Worm (Caenorhabditis elegans) whole organism, L4 larva: ENCODE results near the gene pkc-3.

Source experiments
- F26F4.8 ChIP-seq: fragments of 200-800 bp; sonication (Bioruptor generic); conservative IDR thresholded peaks from 2 replicates; pipeline ENCODE4 v1.3.6; 2022; ENCODE audit warnings: missing genetic modification characterization, missing compliant biosample characterization
- F37D6.2 ChIP-seq: sonication (generic microtip); optimal IDR thresholded peaks from 2 replicates; lab custom pipeline; 2016; ENCODE audit warnings: mild to moderate bottlenecking, missing genetic modification characterization, missing compliant biosample characterization
- Y105C5A.15 ChIP-seq: fragments of 200-800 bp; sonication (Bioruptor generic); IDR thresholded peaks from 2 replicates; pipeline ENCODE4 v1.3.6; 2022; ENCODE audit warnings: missing genetic modification characterization, missing compliant biosample characterization
- Y48G9A.11 ChIP-seq: fragments of 200-800 bp; sonication (Bioruptor generic); IDR thresholded peaks from 2 replicates; pipeline ENCODE4 v1.3.6; 2022; ENCODE audit warnings: missing genetic modification reagents, missing genetic modification characterization, missing compliant biosample characterization
- ZK337.2 ChIP-seq: fragments of 200-800 bp; sonication (Bioruptor generic); IDR thresholded peaks from 2 replicates; pipeline ENCODE4 v1.3.6; 2022; ENCODE audit warnings: missing genetic modification reagents, missing genetic modification characterization, missing compliant biosample characterization
- ZK546.5 ChIP-seq, 2 experiments: sonication (generic microtip); optimal IDR thresholded peaks; 2 replicates each; lab custom pipeline; 2017; ENCODE audit warnings: missing biosample characterization in 2 of 2, missing genetic modification characterization in 2 of 2
- aha-1 ChIP-seq: fragments of 150-350 bp; peaks from one replicate; lab custom pipeline; 2014; ENCODE audit warnings: missing biosample characterization, missing genetic modification characterization
- ceh-32 ChIP-seq: sonication (generic microtip); optimal IDR thresholded peaks from 2 replicates; lab custom pipeline; 2016; ENCODE audit warnings: mild to moderate bottlenecking, missing genetic modification characterization, missing compliant biosample characterization; ENCODE audit not compliant: poor library complexity
- ceh-44 ChIP-seq: fragments of 200-800 bp; sonication (Bioruptor generic); IDR thresholded peaks from 2 replicates; pipeline ENCODE4 v1.3.6; 2022; ENCODE audit warnings: missing genetic modification reagents, missing genetic modification characterization, missing compliant biosample characterization
- ceh-62 ChIP-seq: sonication (generic microtip); optimal IDR thresholded peaks from 2 replicates; lab custom pipeline; 2017; ENCODE audit warnings: missing biosample characterization, missing genetic modification characterization
- ceh-82 ChIP-seq: sonication (generic microtip); optimal IDR thresholded peaks from 2 replicates; lab custom pipeline; 2017; ENCODE audit warnings: missing biosample characterization, missing genetic modification characterization
- ctbp-1 ChIP-seq: fragments of 200-800 bp; sonication (Bioruptor generic); IDR thresholded peaks from 2 replicates; pipeline ENCODE4 v1.3.6; 2022; ENCODE audit warnings: missing genetic modification reagents, missing genetic modification characterization, missing compliant biosample characterization
- daf-12 ChIP-seq: fragments of 150-350 bp; optimal IDR thresholded peaks from 2 replicates; lab custom pipeline; 2014; ENCODE audit warnings: missing biosample characterization, missing genetic modification reagents, missing genetic modification characterization
- daf-19 ChIP-seq: fragments of 200-800 bp; sonication (Bioruptor generic); conservative IDR thresholded peaks from 2 replicates; pipeline ENCODE4 v1.3.6; 2022; ENCODE audit warnings: missing genetic modification characterization, missing compliant biosample characterization
- dmd-6 ChIP-seq: fragments of 200-800 bp; sonication (Bioruptor generic); IDR thresholded peaks from 2 replicates; pipeline ENCODE4 v1.3.6; 2022; ENCODE audit warnings: missing genetic modification reagents, missing genetic modification characterization, missing compliant biosample characterization
- dmd-8 ChIP-seq: fragments of 200-800 bp; sonication (Bioruptor generic); IDR thresholded peaks from 2 replicates; pipeline ENCODE4 v1.3.6; 2022; ENCODE audit warnings: missing genetic modification characterization, missing compliant biosample characterization
- dpl-1 ChIP-seq: fragments of 150-350 bp; optimal IDR thresholded peaks from 2 replicates; lab custom pipeline; 2014; ENCODE audit warnings: missing biosample characterization, missing genetic modification reagents, missing genetic modification characterization
- hif-1 ChIP-seq, 2 experiments: sonication (generic microtip); optimal IDR thresholded peaks; 2 replicates each; lab custom pipeline; 2016 to 2017; ENCODE audit warnings: missing compliant biosample characterization in 2 of 2, missing genetic modification characterization in 2 of 2, missing genetic modification reagents in 2 of 2, missing genotype in 2 of 2, mild to moderate bottlenecking in 1 of 2
- hlh-30 ChIP-seq: sonication (generic microtip); optimal IDR thresholded peaks from 2 replicates; lab custom pipeline; 2017; ENCODE audit warnings: antibody characterized with exemption, mild to moderate bottlenecking, missing genetic modification characterization, missing compliant biosample characterization; ENCODE audit not compliant: insufficient read depth
- jun-1 ChIP-seq: fragments of 150-350 bp; optimal IDR thresholded peaks from 2 replicates; lab custom pipeline; 2014; ENCODE audit warnings: missing biosample characterization, missing genetic modification reagents, missing genetic modification characterization
- lin-1 ChIP-seq: fragments of 200-800 bp; sonication (Bioruptor generic); IDR thresholded peaks from 2 replicates; pipeline ENCODE4 v1.3.6; 2022; ENCODE audit warnings: missing genetic modification reagents, missing genetic modification characterization, missing compliant biosample characterization
- madf-5 ChIP-seq, 2 experiments: fragments of 200-800 bp; sonication (Bioruptor generic); IDR thresholded peaks; 2 replicates each; pipeline ENCODE4 v1.3.6; 2022; ENCODE audit warnings: missing compliant biosample characterization in 2 of 2, missing genetic modification characterization in 2 of 2
- mdt-29 ChIP-seq: fragments of 200-800 bp; sonication (Bioruptor generic); IDR thresholded peaks from 2 replicates; pipeline ENCODE4 v1.3.6; 2022; ENCODE audit warnings: missing genetic modification reagents, missing genetic modification characterization, missing compliant biosample characterization
- mep-1 ChIP-seq: fragments of 150-350 bp; sonication (generic microtip); optimal IDR thresholded peaks from 3 replicates; lab custom pipeline; 2014; ENCODE audit warnings: missing biosample characterization, missing genetic modification characterization
- mes-2 ChIP-seq: sonication (generic microtip); optimal IDR thresholded peaks from 2 replicates; lab custom pipeline; 2016; ENCODE audit warnings: missing genotype, mild to moderate bottlenecking, missing genetic modification characterization, missing compliant biosample characterization; ENCODE audit not compliant: poor library complexity, severe bottlenecking
- nhr-10 ChIP-seq: fragments of 150-350 bp; optimal IDR thresholded peaks from 2 replicates; lab custom pipeline; 2014; ENCODE audit warnings: missing biosample characterization, missing genetic modification characterization
- nhr-102 ChIP-seq: sonication (generic microtip); optimal IDR thresholded peaks from 2 replicates; lab custom pipeline; 2016; ENCODE audit warnings: mild to moderate bottlenecking, missing genetic modification characterization, moderate library complexity, missing compliant biosample characterization
- nhr-237 ChIP-seq: sonication (generic microtip); optimal IDR thresholded peaks from 2 replicates; lab custom pipeline; 2017; ENCODE audit warnings: missing biosample characterization, missing genetic modification characterization
- nhr-28 ChIP-seq: fragments of 150-350 bp; optimal IDR thresholded peaks from 2 replicates; lab custom pipeline; 2014; ENCODE audit warnings: missing biosample characterization, missing genetic modification characterization
- nhr-41 ChIP-seq: fragments of 200-800 bp; sonication (Bioruptor generic); IDR thresholded peaks from 2 replicates; pipeline ENCODE4 v1.3.6; 2022; ENCODE audit warnings: missing genetic modification reagents, missing genetic modification characterization, missing compliant biosample characterization
- nhr-48 ChIP-seq: sonication (generic microtip); optimal IDR thresholded peaks from 2 replicates; lab custom pipeline; 2016; ENCODE audit warnings: mild to moderate bottlenecking, missing genetic modification characterization, missing compliant biosample characterization
- nhr-76 ChIP-seq: fragments of 150-350 bp; optimal IDR thresholded peaks from 2 replicates; lab custom pipeline; 2014; ENCODE audit warnings: missing biosample characterization, missing genetic modification characterization
- nhr-77 ChIP-seq: fragments of 150-350 bp; optimal IDR thresholded peaks from 2 replicates; lab custom pipeline; 2014; ENCODE audit warnings: missing biosample characterization, missing genetic modification characterization
- pha-4 ChIP-seq, 2 experiments: fragments of 150-350 bp in 1 of 2; fragments of 200-800 bp in 1 of 2; sonication (Bioruptor generic) in 1 of 2; IDR thresholded peaks in 1 of 2; optimal IDR thresholded peaks in 1 of 2; 2 replicates each; pipeline versions ENCODE4 v1.3.6 to Lab custom; 2014 to 2022; ENCODE audit warnings: missing genetic modification characterization in 2 of 2, missing genetic modification reagents in 2 of 2, missing biosample characterization in 1 of 2, missing compliant biosample characterization in 1 of 2
- pqm-1 ChIP-seq: sonication (generic microtip); optimal IDR thresholded peaks from 2 replicates; lab custom pipeline; 2017; ENCODE audit warnings: missing biosample characterization, missing genetic modification characterization
- rbr-2 ChIP-seq: sonication (generic microtip); optimal IDR thresholded peaks from 2 replicates; lab custom pipeline; 2016; ENCODE audit warnings: missing genotype, missing genetic modification characterization, missing compliant biosample characterization
- saeg-2 ChIP-seq: fragments of 200-800 bp; sonication (Bioruptor generic); IDR thresholded peaks from 2 replicates; pipeline ENCODE4 v1.3.6; 2022; ENCODE audit warnings: missing genetic modification reagents, missing genetic modification characterization, missing compliant biosample characterization
- sdz-12 ChIP-seq: fragments of 200-800 bp; sonication (Bioruptor generic); optimal IDR thresholded peaks from 2 replicates; lab custom pipeline; 2018; ENCODE audit warnings: mild to moderate bottlenecking, missing genetic modification characterization, missing compliant biosample characterization
- snpc-1.2 ChIP-seq: fragments of 200-800 bp; sonication (Bioruptor generic); IDR thresholded peaks from 2 replicates; pipeline ENCODE4 v1.3.6; 2022; ENCODE audit warnings: missing genetic modification reagents, missing genetic modification characterization, missing compliant biosample characterization
- snpc-4 ChIP-seq: fragments of 150-350 bp; optimal IDR thresholded peaks from 2 replicates; lab custom pipeline; 2014; ENCODE audit warnings: missing biosample characterization, missing genetic modification characterization
- spr-1 ChIP-seq: sonication (generic microtip); optimal IDR thresholded peaks from 2 replicates; lab custom pipeline; 2016; ENCODE audit warnings: mild to moderate bottlenecking, missing genetic modification characterization, missing compliant biosample characterization
- spr-3 ChIP-seq: fragments of 200-800 bp; sonication (Bioruptor generic); optimal IDR thresholded peaks from 2 replicates; lab custom pipeline; 2018; ENCODE audit warnings: mild to moderate bottlenecking, missing genetic modification characterization, missing compliant biosample characterization
- tra-1 ChIP-seq: fragments of 200-800 bp; sonication (Bioruptor generic); IDR thresholded peaks from 2 replicates; pipeline ENCODE4 v1.3.6; 2022; ENCODE audit warnings: missing genetic modification reagents, missing genetic modification characterization, missing compliant biosample characterization
- unc-130 ChIP-seq: sonication (generic microtip); optimal IDR thresholded peaks from 2 replicates; lab custom pipeline; 2016; ENCODE audit warnings: missing genetic modification reagents, missing genetic modification characterization, missing compliant biosample characterization
- unc-39 ChIP-seq: sonication (generic microtip); optimal IDR thresholded peaks from 2 replicates; lab custom pipeline; 2017; ENCODE audit warnings: missing biosample characterization, missing genetic modification characterization
- zag-1 ChIP-seq: fragments of 150-350 bp; optimal IDR thresholded peaks from 2 replicates; lab custom pipeline; 2014; ENCODE audit warnings: missing biosample characterization, missing genetic modification characterization
- zfp-2 ChIP-seq: sonication (generic microtip); optimal IDR thresholded peaks from 2 replicates; lab custom pipeline; 2016; ENCODE audit warnings: mild to moderate bottlenecking, missing genetic modification characterization, missing compliant biosample characterization
- ztf-11 ChIP-seq: fragments of 150-350 bp; optimal IDR thresholded peaks from 2 replicates; lab custom pipeline; 2014; ENCODE audit warnings: missing biosample characterization, missing genetic modification characterization

Gene pkc-3

DNA sequence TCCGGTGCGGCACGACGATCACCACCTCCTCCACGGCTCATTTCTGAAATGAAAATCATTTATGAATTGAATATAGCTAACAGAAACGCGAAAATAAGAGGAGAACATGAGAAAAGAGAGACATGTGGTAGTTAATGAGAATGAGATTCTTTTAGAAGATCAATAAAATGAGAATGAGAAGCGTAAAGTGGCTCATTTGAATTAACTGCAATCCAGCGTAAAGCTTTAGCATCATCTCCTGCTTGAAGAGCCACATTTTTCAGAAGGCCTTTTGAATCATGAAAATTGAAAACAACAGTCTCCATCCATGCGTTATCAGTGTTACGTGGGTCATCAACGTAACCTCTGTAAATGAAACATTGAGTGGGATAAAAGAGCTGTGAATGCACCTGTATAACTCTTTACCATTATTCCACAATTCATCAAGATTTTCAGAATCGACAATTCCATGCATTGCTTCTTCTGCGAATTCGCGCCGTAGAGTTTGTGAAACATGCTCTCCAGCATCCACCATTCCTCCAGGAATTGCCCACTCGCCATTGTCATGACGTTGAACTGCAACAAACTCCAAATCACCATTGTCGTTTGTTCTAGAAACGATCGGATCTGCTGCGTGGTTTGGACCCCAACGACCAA is 9.1 kb downstream of the pkc-3 start, which contains the start of gene rsp-4:
TSS of gene rsp-4 (minus strand) at position 51 of the 636 bp plus-strand sequence.
- TF ChIP-seq aha-1 (tag; lab: Kevin White, UChicago) (peak; percentile 94), spr-1 (no peak), saeg-2 (GFP tag; lab: Robert Waterston, UW) (no peak)

DNA sequence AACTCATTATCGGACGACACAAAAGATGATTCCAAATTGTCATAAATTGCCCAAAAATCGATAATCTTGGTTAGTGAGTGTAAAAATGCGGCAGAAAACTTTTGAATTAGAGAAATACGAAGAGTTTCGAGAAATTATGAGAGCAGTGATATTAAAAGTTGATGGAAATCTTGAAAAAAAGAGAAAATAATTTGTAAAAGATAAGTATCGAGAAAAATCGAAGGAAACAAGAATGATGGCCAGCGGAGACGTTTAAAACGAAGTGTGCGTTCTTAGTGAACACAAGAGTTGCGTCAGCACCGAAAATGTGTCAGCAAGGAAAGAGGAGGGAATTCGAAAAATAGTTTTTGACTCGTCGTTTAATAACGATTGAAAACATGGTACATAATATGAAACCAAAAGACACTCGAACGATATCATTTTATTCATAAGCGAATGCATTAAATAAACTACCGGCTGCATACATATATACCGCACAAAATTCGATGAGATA is 10.1 kb downstream of the pkc-3 start, which contains the start of gene ndx-6:
TSS of gene ndx-6 (minus strand) at position 51 of the 493 bp plus-strand sequence.
- no peak for TF ChIP-seq pqm-1 (tag; lab: Kevin White, UChicago)
- TF ChIP-seq pha-4 (GFP tag; IDR thresholded peaks at IDR 0.05; lab: Robert Waterston, UW): no peak; the same call in 1 of the 2 replicates
- peak; percentile 64 for TF ChIP-seq pha-4 (tag; optimal IDR thresholded peaks at IDR 0.05; lab: Kevin White, UChicago)
- TF ChIP-seq daf-12 (tag; lab: Kevin White, UChicago): no peak
- TF ChIP-seq ctbp-1: 0 out of 2 replicates have a peak, but pooled peaks have one; percentile 23
- no peak for TF ChIP-seq ceh-44 (GFP tag; lab: Robert Waterston, UW)
- no peak for TF ChIP-seq Y105C5A.15 (GFP tag; lab: Robert Waterston, UW)
- TF ChIP-seq sdz-12 (GFP tag; lab: Kevin White, UChicago): no peak
- TF ChIP-seq tra-1 (GFP tag; lab: Robert Waterston, UW): no peak
- TF ChIP-seq nhr-10 (tag; lab: Kevin White, UChicago): no peak
- no peak for TF ChIP-seq snpc-4 (tag; lab: Kevin White, UChicago)
- peak; percentile 88 for TF ChIP-seq nhr-77 (tag; lab: Kevin White, UChicago)
- TF ChIP-seq mdt-29 (GFP tag; lab: Robert Waterston, UW): no peak
- TF ChIP-seq hif-1 (tag; optimal IDR thresholded peaks at IDR 0.05; lab: Kevin White, UChicago): peak in 1 of 2 experiments; percentile 43
- TF ChIP-seq nhr-102 (tag; lab: Kevin White, UChicago): peak; percentile 74
- no peak for TF ChIP-seq ceh-62 (tag; lab: Kevin White, UChicago)
- peak; percentile 53; the same call in 1 of the 2 replicates for TF ChIP-seq daf-19
- no peak for TF ChIP-seq ZK546.5 (tag; optimal IDR thresholded peaks at IDR 0.05; lab: Kevin White, UChicago)
- TF ChIP-seq zag-1 (tag; lab: Kevin White, UChicago): no peak
- TF ChIP-seq saeg-2 (GFP tag; lab: Robert Waterston, UW): no peak
- peak; percentile 91 for TF ChIP-seq mes-2 (tag; lab: Kevin White, UChicago)
- TF ChIP-seq Y48G9A.11 (GFP tag; lab: Robert Waterston, UW): no peak
- peak; percentile 66 for TF ChIP-seq hlh-30 (tag; lab: Kevin White, UChicago)
- TF ChIP-seq dmd-8 (GFP tag; lab: Robert Waterston, UW): no peak
- TF ChIP-seq ceh-82: no peak
- TF ChIP-seq F26F4.8 (GFP tag; lab: Robert Waterston, UW): no peak
- no peak for TF ChIP-seq nhr-76 (tag; lab: Kevin White, UChicago)
- TF ChIP-seq nhr-48 (tag; lab: Kevin White, UChicago): peak; percentile 67
- no peak for TF ChIP-seq ceh-32 (tag; lab: Kevin White, UChicago)
- peak; percentile 31 for TF ChIP-seq F37D6.2 (tag; lab: Kevin White, UChicago)
- TF ChIP-seq zfp-2 (tag; lab: Kevin White, UChicago): no peak
- no peak for TF ChIP-seq ZK337.2
- TF ChIP-seq mep-1 (tag; lab: Kevin White, UChicago): peak; percentile 86
- TF ChIP-seq snpc-1.2 (GFP tag; lab: Robert Waterston, UW): no peak
- peak; percentile 99 for TF ChIP-seq dpl-1
- no peak for TF ChIP-seq ztf-11 (tag; lab: Kevin White, UChicago)
- no peak for TF ChIP-seq unc-130 (GFP tag; lab: Kevin White, UChicago)
- TF ChIP-seq jun-1 (tag; lab: Kevin White, UChicago): peak; percentile 26
- TF ChIP-seq lin-1 (GFP tag; lab: Robert Waterston, UW): no peak
- TF ChIP-seq nhr-28 (tag; lab: Kevin White, UChicago): peak; percentile 49
- TF ChIP-seq rbr-2 (tag; lab: Kevin White, UChicago): peak; percentile 75
- no peak for TF ChIP-seq nhr-41 (GFP tag; lab: Robert Waterston, UW)
- TF ChIP-seq madf-5 (GFP tag; IDR thresholded peaks at IDR 0.05; lab: Robert Waterston, UW): no peak
- TF ChIP-seq spr-3 (GFP tag; lab: Kevin White, UChicago): peak; percentile 18
- no peak for TF ChIP-seq unc-39
- TF ChIP-seq nhr-237 (tag; lab: Kevin White, UChicago): no peak
- peak; percentile 66 for TF ChIP-seq spr-1
- peak; percentile 61 for TF ChIP-seq dmd-6 (GFP tag; lab: Robert Waterston, UW)
